Worm (Caenorhabditis elegans) whole organism, midembryonic: ENCODE measurements around the gene ZK622.5.
A peak's percentile ranks its signal among the peaks of the same experiment; 100 is the strongest.

Experiments used
- T22C8.4 ChIP-seq: fragments of 200-800 bp; sonication (Bioruptor generic); IDR thresholded peaks from 2 replicates; pipeline ENCODE4 v1.3.6; 2022; ENCODE audit warnings: missing genetic modification characterization, missing compliant biosample characterization
- cog-1 ChIP-seq: sonication (generic microtip); optimal IDR thresholded peaks from 2 replicates; lab custom pipeline; 2016; ENCODE audit warnings: missing genetic modification characterization, missing compliant biosample characterization
- flt-1 ChIP-seq: fragments of 200-800 bp; sonication (Bioruptor generic); IDR thresholded peaks from 2 replicates; pipeline ENCODE4 v1.3.6; 2022; ENCODE audit warnings: missing genetic modification characterization, missing compliant biosample characterization
- klf-2 ChIP-seq: fragments of 200-800 bp; sonication (Bioruptor generic); conservative IDR thresholded peaks from 2 replicates; pipeline ENCODE4 v1.3.6; 2022; ENCODE audit warnings: missing genetic modification reagents, missing genetic modification characterization, missing compliant biosample characterization
- med-1 ChIP-seq: sonication (generic microtip); optimal IDR thresholded peaks from 2 replicates; lab custom pipeline; 2017; ENCODE audit warnings: missing genetic modification characterization, mild to moderate bottlenecking, missing compliant biosample characterization, antibody characterized with exemption, missing genetic modification reagents; ENCODE audit not compliant: insufficient read depth
- ref-1 ChIP-seq: fragments of 200-800 bp; sonication (Bioruptor generic); conservative IDR thresholded peaks from 2 replicates; pipeline ENCODE4 v1.3.6; 2022; ENCODE audit warnings: missing genetic modification reagents, missing genetic modification characterization, missing compliant biosample characterization
- tab-1 ChIP-seq: fragments of 200-800 bp; sonication (Bioruptor generic); IDR thresholded peaks from 2 replicates; pipeline ENCODE4 v1.3.6; 2022; ENCODE audit warnings: missing genetic modification characterization, missing compliant biosample characterization
- ztf-23 ChIP-seq: fragments of 200-800 bp; sonication (Bioruptor generic); IDR thresholded peaks from 2 replicates; pipeline ENCODE4 v1.3.6; 2022; ENCODE audit warnings: missing genetic modification reagents, missing genetic modification characterization, missing compliant biosample characterization
- ztf-29 ChIP-seq: fragments of 200-800 bp; sonication (Bioruptor generic); IDR thresholded peaks from 2 replicates; pipeline ENCODE4 v1.3.6; 2022; ENCODE audit warnings: missing genetic modification reagents, missing genetic modification characterization, missing compliant biosample characterization

Gene ZK622.5

DNA sequence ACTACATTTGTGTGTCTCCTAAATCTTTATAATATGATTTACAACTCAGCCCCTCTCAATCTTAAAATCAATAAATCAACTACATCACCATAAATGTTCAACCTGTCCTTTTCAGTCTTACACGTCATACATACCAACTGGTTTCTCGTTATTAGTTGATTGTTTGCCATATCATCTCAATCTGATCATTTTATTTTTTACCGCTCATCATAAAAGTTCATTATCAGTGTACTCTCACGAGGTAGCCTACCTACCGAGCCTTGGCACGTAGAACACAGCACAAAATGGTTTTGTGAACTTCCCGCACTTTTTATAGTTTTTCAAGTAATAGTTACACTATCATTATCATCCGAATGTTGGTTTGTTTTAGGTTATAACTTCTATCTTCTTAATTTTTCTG lies 8.1 kb upstream of the ZK622.5 start:
- TF ChIP-seq ztf-29: no peak

DNA sequence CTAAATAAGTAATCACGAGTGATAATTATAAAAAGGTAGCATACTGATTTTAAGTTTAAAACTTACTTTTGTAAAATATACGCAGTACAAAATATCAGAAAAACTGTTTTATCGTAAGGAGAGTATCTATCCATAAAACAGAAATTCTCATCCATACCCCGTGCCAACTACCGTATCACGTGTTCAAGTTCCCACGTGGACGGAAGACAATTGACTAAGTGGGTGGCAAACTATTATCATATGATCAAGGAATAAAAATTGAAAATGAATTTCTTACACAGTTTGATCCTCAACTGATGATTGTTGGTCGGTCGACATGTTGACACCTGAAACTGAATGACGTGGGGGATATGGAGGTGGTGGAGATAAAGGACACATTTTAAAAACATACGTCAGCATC lies 7.0 kb upstream of the ZK622.5 start, which contains the start of gene pmt-1:
TSS of gene pmt-1 (minus strand) at position 332 of the 400 bp plus-strand sequence.
- TF ChIP-seq ref-1 (no peak), T22C8.4 (GFP tag; lab: Robert Waterston, UW) (no peak), klf-2 (GFP tag; lab: Robert Waterston, UW) (no peak), med-1 (no peak), ztf-29 (no peak), tab-1 (no peak), cog-1 (tag; lab: Kevin White, UChicago) (no peak), ztf-23 (GFP tag; lab: Robert Waterston, UW) (no peak), flt-1 (GFP tag; lab: Robert Waterston, UW) (no peak)

DNA sequence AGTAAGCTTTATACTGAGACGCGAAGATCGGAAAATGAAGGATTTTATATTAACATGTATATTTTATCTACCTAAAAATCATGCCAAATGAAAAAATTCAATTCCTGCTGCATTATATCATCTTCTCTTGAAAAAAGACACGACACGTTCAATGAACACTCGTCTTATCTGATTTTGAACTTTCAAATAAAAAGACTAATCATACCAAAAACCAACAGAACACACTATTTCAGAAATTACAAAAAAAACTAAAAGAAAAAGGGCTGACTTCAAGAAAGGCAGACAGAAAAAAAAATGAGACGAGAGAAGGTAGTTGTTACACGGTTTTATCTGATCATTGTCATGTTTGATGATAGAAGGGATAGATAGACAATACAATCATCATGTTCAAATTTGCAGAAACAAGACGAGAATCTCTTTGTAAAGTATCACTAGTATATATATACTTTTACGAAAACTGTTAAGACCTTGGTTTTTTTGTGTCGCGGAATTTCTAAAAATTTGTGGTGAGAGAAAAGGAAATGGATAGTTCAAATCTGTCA lies 6.4 kb upstream of the ZK622.5 start:
- no peak for TF ChIP-seq med-1
- TF ChIP-seq T22C8.4 (GFP tag; lab: Robert Waterston, UW): no peak
- TF ChIP-seq tab-1: no peak
- no peak for TF ChIP-seq flt-1 (GFP tag; lab: Robert Waterston, UW)
- TF ChIP-seq cog-1 (tag; lab: Kevin White, UChicago): no peak
- TF ChIP-seq klf-2 (GFP tag; lab: Robert Waterston, UW): no peak
- TF ChIP-seq ref-1: no peak
- TF ChIP-seq ztf-23 (GFP tag; lab: Robert Waterston, UW): no peak
- TF ChIP-seq ztf-29: no peak

DNA sequence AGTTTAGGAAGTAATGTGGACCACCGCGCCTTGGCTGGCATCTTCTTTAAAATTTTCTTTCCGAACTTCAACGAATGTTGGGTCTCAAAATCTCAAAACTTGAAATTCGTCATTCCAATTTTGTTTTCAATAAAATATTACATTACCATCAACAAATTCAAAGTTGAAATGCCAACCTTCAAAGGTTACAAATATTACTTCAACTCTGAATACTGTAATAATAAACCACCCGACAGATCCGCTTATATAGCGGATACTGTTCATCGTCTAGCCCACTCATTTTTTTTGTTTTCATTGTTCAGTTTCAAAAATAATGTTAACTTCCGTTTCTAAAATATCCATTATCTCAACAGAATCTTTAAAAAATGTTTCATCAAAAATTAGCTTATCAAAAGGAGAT lies 4.2 kb upstream of the ZK622.5 start, which contains the start of gene gur-5:
TSS of gene gur-5 (plus strand) at position 301 of the 400 bp plus-strand sequence.
- TF ChIP-seq ztf-29 (no peak), ref-1 (no peak), T22C8.4 (GFP tag; lab: Robert Waterston, UW) (no peak), med-1 (no peak), ztf-23 (GFP tag; lab: Robert Waterston, UW) (no peak), tab-1 (no peak), klf-2 (GFP tag; lab: Robert Waterston, UW) (no peak), flt-1 (GFP tag; lab: Robert Waterston, UW) (no peak), cog-1 (tag; lab: Kevin White, UChicago) (no peak)

DNA sequence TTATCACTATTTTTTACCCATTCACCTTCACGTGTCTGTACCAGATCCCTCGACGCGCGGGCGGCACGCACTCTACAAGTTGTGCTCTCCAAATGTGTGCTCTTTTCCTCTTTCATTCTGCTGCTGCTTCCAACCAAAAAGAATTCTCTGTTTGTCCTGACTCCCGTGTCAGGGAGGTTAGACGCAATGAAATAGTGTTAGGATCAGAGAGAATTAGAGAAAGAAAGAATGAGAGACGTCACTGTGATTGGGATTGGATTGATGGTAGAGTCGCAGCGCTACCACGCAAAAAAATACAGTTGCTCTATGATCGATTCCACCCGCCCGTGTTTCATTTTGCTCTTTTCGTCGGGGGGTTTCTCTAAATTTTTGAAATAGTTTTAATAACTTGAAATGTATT lies 1.8 kb downstream of the ZK622.5 start:
- TF ChIP-seq T22C8.4 (GFP tag; lab: Robert Waterston, UW) (no peak), ztf-23 (GFP tag; lab: Robert Waterston, UW) (no peak), cog-1 (tag; lab: Kevin White, UChicago) (no peak), tab-1 (no peak), flt-1 (GFP tag; lab: Robert Waterston, UW) (no peak), med-1 (no peak), klf-2 (GFP tag; lab: Robert Waterston, UW) (no peak), ztf-29 (no peak), ref-1 (no peak)

DNA sequence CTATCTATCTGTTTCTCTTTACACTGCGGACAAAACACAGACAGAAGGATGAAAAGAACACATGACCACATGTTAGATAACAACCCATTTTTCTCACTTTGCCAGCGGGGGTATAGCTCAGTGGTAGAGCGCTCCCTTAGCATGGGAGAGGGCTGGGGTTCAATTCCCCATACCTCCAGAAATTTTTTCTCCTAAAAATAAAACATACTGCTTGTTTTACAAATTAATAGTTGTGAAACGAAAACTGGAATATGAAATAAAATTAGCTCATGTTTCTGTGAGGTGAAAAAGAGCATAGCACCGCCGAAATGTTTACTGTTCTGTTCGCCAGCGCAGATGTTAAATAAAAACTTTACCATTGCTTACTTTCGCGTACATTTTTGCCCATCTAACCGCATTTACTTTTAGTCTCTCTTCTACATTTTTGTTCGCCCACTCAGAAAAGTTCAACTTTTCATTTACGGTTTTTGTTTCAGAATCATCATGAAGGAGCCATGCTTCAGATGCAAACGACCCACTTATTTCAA lies 3.0 kb downstream of the ZK622.5 start, which contains the start of gene ZK622.4:
TSS of gene ZK622.4 (plus strand) at position 477 of the 527 bp plus-strand sequence.
- TF ChIP-seq ztf-29 (peak; percentile 82), ztf-23 (GFP tag; lab: Robert Waterston, UW) (peak; percentile 93), flt-1 (GFP tag; lab: Robert Waterston, UW) (peak; percentile 95), med-1 (peak; percentile 73), klf-2 (GFP tag; lab: Robert Waterston, UW) (peak; percentile 90), tab-1 (peak; percentile 94), cog-1 (tag; lab: Kevin White, UChicago) (peak; percentile 85), ref-1 (peak; percentile 86), T22C8.4 (GFP tag; lab: Robert Waterston, UW) (peak; percentile 91)

DNA sequence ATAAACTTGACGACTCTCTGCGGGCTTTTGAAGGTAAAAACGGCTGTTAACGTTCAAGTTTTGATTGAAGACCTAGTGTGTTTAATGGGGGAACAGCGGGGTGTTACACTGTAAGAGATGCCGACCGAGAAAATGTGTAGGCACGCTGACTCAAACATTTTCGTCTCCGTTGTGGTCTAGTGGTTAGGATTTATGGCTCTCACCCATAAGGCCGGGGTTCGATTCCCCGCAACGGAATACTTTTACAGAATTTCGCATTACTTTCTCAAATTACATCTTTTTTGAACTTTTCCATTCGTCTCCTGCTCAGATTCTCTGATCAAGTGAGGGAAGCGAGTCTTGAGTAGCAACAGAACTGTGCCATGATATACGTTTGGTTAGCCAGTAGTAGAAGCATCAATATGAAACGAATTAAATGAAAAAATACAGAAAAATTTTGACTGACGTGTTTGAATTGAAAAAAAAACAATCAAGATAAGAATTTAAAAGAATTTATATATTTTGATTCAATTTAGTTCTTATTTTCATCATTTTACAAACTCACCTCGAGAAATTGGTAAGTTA lies 4.1 kb downstream of the ZK622.5 start, which contains the start of gene ZK622.1:
TSS of gene ZK622.1 (plus strand) at position 514 of the 564 bp plus-strand sequence.
- TF ChIP-seq ztf-29 (no peak), flt-1 (GFP tag; lab: Robert Waterston, UW) (peak; percentile 88), T22C8.4 (GFP tag; lab: Robert Waterston, UW) (peak; percentile 55; the same call in 1 of the 2 replicates), klf-2 (GFP tag; lab: Robert Waterston, UW) (peak; percentile 66; the same call in 1 of the 2 replicates), tab-1 (peak; percentile 73), ref-1 (peak; percentile 67; the same call in 1 of the 2 replicates), cog-1 (tag; lab: Kevin White, UChicago) (peak; percentile 6), med-1 (peak; percentile 36), ztf-23 (GFP tag; lab: Robert Waterston, UW) (0 out of 2 replicates have a peak, but pooled peaks have one; percentile 36)

DNA sequence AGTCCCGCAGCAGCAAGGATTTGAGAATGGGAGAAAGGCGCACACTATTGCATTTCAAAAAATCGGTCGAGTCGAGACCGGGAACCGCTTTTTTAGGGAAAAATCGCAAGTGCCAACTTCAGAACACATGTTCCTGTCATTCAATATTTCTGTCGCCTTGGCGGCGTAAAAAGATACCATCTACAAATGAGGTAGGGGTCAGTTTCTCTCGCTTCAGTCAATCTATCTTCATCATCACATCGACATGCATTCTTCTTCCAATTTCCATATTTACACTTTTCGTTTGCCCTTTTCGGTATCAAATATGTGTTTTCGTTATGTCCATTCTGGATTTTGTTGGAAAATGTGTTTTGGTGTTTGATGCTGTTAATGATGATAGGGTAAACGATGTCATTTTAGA lies 8.5 kb downstream of the ZK622.5 start:
- TF ChIP-seq tab-1 (no peak), flt-1 (GFP tag; lab: Robert Waterston, UW) (no peak), cog-1 (tag; lab: Kevin White, UChicago) (no peak), klf-2 (GFP tag; lab: Robert Waterston, UW) (no peak), ref-1 (no peak), ztf-23 (GFP tag; lab: Robert Waterston, UW) (no peak), ztf-29 (no peak), T22C8.4 (GFP tag; lab: Robert Waterston, UW) (no peak), med-1 (no peak)

DNA sequence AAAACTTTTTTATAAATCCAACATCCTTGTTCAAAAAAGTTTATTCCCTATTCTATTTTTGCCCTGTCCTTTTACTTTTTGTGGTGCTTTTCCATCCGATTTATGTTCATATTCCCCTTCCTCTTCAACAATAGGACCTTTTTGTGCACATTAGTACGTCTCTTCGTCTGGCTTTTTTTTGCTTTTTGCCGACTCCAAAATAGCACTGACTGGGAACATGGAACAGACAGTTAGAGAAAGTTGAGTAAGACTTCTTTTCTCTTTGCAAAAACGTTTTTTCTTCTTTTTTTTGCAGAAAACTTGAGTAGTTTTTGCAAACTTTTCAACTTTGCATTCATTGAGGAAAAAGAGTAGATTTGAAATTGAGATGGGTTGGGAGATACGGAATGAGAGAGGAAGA lies 12.6 kb downstream of the ZK622.5 start:
- no peak for TF ChIP-seq ztf-29
- no peak for TF ChIP-seq klf-2 (GFP tag; lab: Robert Waterston, UW)
- no peak for TF ChIP-seq ztf-23 (GFP tag; lab: Robert Waterston, UW)
- no peak for TF ChIP-seq ref-1
- no peak for TF ChIP-seq T22C8.4 (GFP tag; lab: Robert Waterston, UW)
- TF ChIP-seq tab-1: no peak
- no peak for TF ChIP-seq flt-1 (GFP tag; lab: Robert Waterston, UW)
- TF ChIP-seq med-1: no peak
- TF ChIP-seq cog-1 (tag; lab: Kevin White, UChicago): no peak

DNA sequence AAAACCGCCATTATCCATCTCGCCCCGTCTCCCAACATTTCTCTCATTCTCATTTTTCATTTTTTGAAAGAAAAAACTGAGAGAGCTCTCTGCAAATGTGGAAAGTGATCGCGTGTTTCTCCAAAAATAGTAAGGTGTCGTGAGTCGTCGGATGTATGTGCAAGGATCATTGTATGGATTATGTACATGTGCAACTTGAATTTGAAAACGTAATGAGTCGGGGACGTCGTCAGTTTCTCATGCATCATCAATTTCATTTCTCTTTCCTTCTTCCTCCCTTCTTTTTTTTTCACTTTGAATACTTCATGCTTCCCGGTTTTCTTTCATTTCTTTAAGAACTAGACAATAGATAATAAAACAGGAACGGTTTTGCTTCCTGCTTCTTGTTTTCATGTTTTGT lies 15.9 kb downstream of the ZK622.5 start:
- TF ChIP-seq med-1 (no peak), flt-1 (GFP tag; lab: Robert Waterston, UW) (no peak), ztf-29 (no peak), tab-1 (no peak), ztf-23 (GFP tag; lab: Robert Waterston, UW) (no peak), cog-1 (tag; lab: Kevin White, UChicago) (no peak), klf-2 (GFP tag; lab: Robert Waterston, UW) (no peak), T22C8.4 (GFP tag; lab: Robert Waterston, UW) (no peak)
